Fruit fly (Drosophila melanogaster): ENCODE data around the gene CG12498.

DNA sequence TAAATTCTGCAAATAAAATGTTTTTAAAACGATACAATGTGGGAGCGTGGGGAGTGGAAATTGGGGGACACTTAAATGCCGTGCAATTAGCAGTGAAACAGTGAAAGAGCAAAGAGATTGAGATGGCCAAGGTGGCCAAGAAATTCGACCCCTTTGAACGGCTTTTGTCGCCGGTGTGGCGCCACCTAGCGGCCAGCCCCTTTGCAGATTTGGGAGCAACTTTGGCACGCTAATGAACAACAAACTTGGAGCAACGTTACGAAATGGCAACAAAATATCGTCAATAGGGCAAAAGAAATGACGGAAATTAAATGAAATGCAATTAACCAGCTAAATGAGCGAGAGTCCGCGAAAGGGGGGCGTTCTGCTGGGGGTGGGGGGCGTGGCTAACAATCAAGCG lies 1.4 kb downstream of the CG12498 start:
- TF ChIP-seq rn (GFP tag; IDR thresholded peaks at IDR 0.05) (no peak), CG17806 (tag; optimal IDR thresholded peaks at IDR 0.05) (no peak), CG32121 (GFP tag; IDR thresholded peaks at IDR 0.05) (no peak), CG10348 (GFP tag; IDR thresholded peaks at IDR 0.05) (no peak), Pif1A (GFP tag; optimal IDR thresholded peaks at IDR 0.05) (no peak), CG4496 (GFP tag; IDR thresholded peaks at IDR 0.05) (no peak), D1 (tag; optimal IDR thresholded peaks at IDR 0.05) (no peak), CG8301 (tag; optimal IDR thresholded peaks at IDR 0.05) (no peak), gl (tag; optimal IDR thresholded peaks at IDR 0.05) (no peak), CG15710 (tag; optimal IDR thresholded peaks at IDR 0.05) (no peak)
